Fruit fly (Drosophila melanogaster): ENCODE results near the gene CG10163.

Gene CG10163

dm6 chr3L:6256408-6257188 lies 2.0 kb downstream of the CG10163 start, which contains the start of gene Best2:
TSS of gene Best2 (minus strand) at chr3L:6256665.
- peak; percentile 91 for TF ChIP-seq H2.0 (GFP tag; IDR thresholded peaks at IDR 0.05)
- peak; percentile 81 for TF ChIP-seq CG11456 (GFP tag; IDR thresholded peaks at IDR 0.05)
- peak; percentile 79 for TF ChIP-seq CG17385 (GFP tag; optimal IDR thresholded peaks at IDR 0.05)
- TF ChIP-seq pum (GFP tag; optimal IDR thresholded peaks at IDR 0.05): peak; percentile 73
- TF ChIP-seq CG7786 (GFP tag; optimal IDR thresholded peaks at IDR 0.05): peak; percentile 64
- TF ChIP-seq ewg (GFP tag; optimal IDR thresholded peaks at IDR 0.05): peak; percentile 74
- peak; percentile 74 for TF ChIP-seq CG3163 (GFP tag; optimal IDR thresholded peaks at IDR 0.05)
- TF ChIP-seq CG17328 (GFP tag; IDR thresholded peaks at IDR 0.05): peak; percentile 87
- peak; percentile 39 for TF ChIP-seq CG31388 (GFP tag; optimal IDR thresholded peaks at IDR 0.05)
- TF ChIP-seq lilli (GFP tag; optimal IDR thresholded peaks at IDR 0.05): peak; percentile 82
- no peak for TF ChIP-seq p53 (GFP tag; optimal IDR thresholded peaks at IDR 0.05)
- TF ChIP-seq toy (GFP tag; IDR thresholded peaks at IDR 0.05): peak; percentile 83; the same call in 1 of the 2 replicates
- TF ChIP-seq CG6254 (GFP tag; optimal IDR thresholded peaks at IDR 0.05): peak; percentile 44
- peak; percentile 80 to 81 for TF ChIP-seq dpn (GFP tag; optimal IDR thresholded peaks at IDR 0.05)
- peak; percentile 89 for TF ChIP-seq CG10366 (GFP tag; IDR thresholded peaks at IDR 0.05)
- TF ChIP-seq CG2678 (tag; optimal IDR thresholded peaks at IDR 0.05): peak; percentile 94
- no peak for TF ChIP-seq CG2129 (GFP tag; IDR thresholded peaks at IDR 0.05; ENCODE audit: partially characterized antibody)
- peak; percentile 77 for TF ChIP-seq CG9609 (GFP tag; optimal IDR thresholded peaks at IDR 0.05)
- peak; percentile 49 for TF ChIP-seq gro (GFP tag; optimal IDR thresholded peaks at IDR 0.05)
- TF ChIP-seq CG31365 (tag; optimal IDR thresholded peaks at IDR 0.05): no peak
- TF ChIP-seq CG4404 (GFP tag; IDR thresholded peaks at IDR 0.05): peak; percentile 89
- TF ChIP-seq Eip74EF (GFP tag; optimal IDR thresholded peaks at IDR 0.05): peak in 1 of 2 experiments; percentile 81
- TF ChIP-seq caup (GFP tag; optimal IDR thresholded peaks at IDR 0.05; ENCODE audit: severe bottlenecking): peak; percentile 79
- peak; percentile 75 for TF ChIP-seq ems (GFP tag; optimal IDR thresholded peaks at IDR 0.05)
- peak; percentile 36 for TF ChIP-seq dm (GFP tag; optimal IDR thresholded peaks at IDR 0.05)
- peak; percentile 77 for TF ChIP-seq slou (GFP tag; optimal IDR thresholded peaks at IDR 0.05)
- peak; percentile 75 for TF ChIP-seq pros (GFP tag; optimal IDR thresholded peaks at IDR 0.05)
- peak; percentile 84 for TF ChIP-seq ken (GFP tag; IDR thresholded peaks at IDR 0.05)
- TF ChIP-seq CG16779 (GFP tag; IDR thresholded peaks at IDR 0.05): no peak; the same call in none of the 2 replicates
- peak; percentile 83 for TF ChIP-seq CG12104 (GFP tag; optimal IDR thresholded peaks at IDR 0.05)
- no peak for TF ChIP-seq CG17912 (GFP tag; optimal IDR thresholded peaks at IDR 0.05)
- TF ChIP-seq CG7987 (GFP tag; optimal IDR thresholded peaks at IDR 0.05): no peak
- peak; percentile 82 for TF ChIP-seq odd (GFP tag; optimal IDR thresholded peaks at IDR 0.05)
- TF ChIP-seq CG6683 (GFP tag; optimal IDR thresholded peaks at IDR 0.05): peak; percentile 46
- no peak for TF ChIP-seq pzg (GFP tag; optimal IDR thresholded peaks at IDR 0.05)
- TF ChIP-seq h (optimal IDR thresholded peaks at IDR 0.05): no peak
- peak; percentile 92 for TF ChIP-seq E2f1 (GFP tag; IDR thresholded peaks at IDR 0.05)
- TF ChIP-seq CG34376 (GFP tag; optimal IDR thresholded peaks at IDR 0.05): peak; percentile 81
- TF ChIP-seq zfh2 (GFP tag; optimal IDR thresholded peaks at IDR 0.05): peak; percentile 72
- TF ChIP-seq gfzf (GFP tag; optimal IDR thresholded peaks at IDR 0.05): no peak
- peak; percentile 57 for TF ChIP-seq Hmx (GFP tag; optimal IDR thresholded peaks at IDR 0.05)
- peak; percentile 89 for TF ChIP-seq CG31224 (GFP tag; IDR thresholded peaks at IDR 0.05)
- peak; percentile 63; the same call in 1 of the 2 replicates for TF ChIP-seq Rx (GFP tag; IDR thresholded peaks at IDR 0.05)
- peak; percentile 76 for TF ChIP-seq E2f2 (GFP tag; IDR thresholded peaks at IDR 0.05)
- peak; percentile 51 for TF ChIP-seq CG11398 (GFP tag; optimal IDR thresholded peaks at IDR 0.05)
- TF ChIP-seq Deaf1 (tag; optimal IDR thresholded peaks at IDR 0.05): peak; percentile 65
- no peak for TF ChIP-seq D (optimal IDR thresholded peaks at IDR 0.05)
- peak; percentile 77 for TF ChIP-seq D (GFP tag; optimal IDR thresholded peaks at IDR 0.05)
- no peak for TF ChIP-seq CG16813 (GFP tag; IDR thresholded peaks at IDR 0.05; ENCODE audit: partially characterized antibody)
- TF ChIP-seq Gug (GFP tag; IDR thresholded peaks at IDR 0.05): peak; percentile 74
